Worm (Caenorhabditis elegans): ENCODE measurements around the gene F15B10.3.

ce11 chrIV:6599447-6599846 lies 3.0 kb upstream of the F15B10.3 start, which contains the start of gene F38A5.8:
- no peak for TF ChIP-seq tra-4 (tag; optimal IDR thresholded peaks at IDR 0.05)
- TF ChIP-seq ceh-13 (GFP tag; optimal IDR thresholded peaks at IDR 0.05): no peak
- no peak for TF ChIP-seq hmbx-1 (tag; optimal IDR thresholded peaks at IDR 0.05)
- TF ChIP-seq ama-1 (optimal IDR thresholded peaks at IDR 0.05): no peak
- no peak for TF ChIP-seq flt-1 (GFP tag; IDR thresholded peaks at IDR 0.05)
- no peak for TF ChIP-seq hnd-1 (tag; optimal IDR thresholded peaks at IDR 0.05)

Data from whole organism, early embryonic.